Worm (Caenorhabditis elegans) whole organism, young adult: ENCODE data around the gene R07E5.15.

Source experiments
- ZK185.1 ChIP-seq: sonication (generic microtip); optimal IDR thresholded peaks from 2 replicates; lab custom pipeline; 2016; ENCODE audit warnings: mild to moderate bottlenecking, missing genetic modification characterization, missing compliant biosample characterization; ENCODE audit not compliant: poor library complexity, severe bottlenecking
- ama-1 ChIP-seq, 3 experiments: fragments of 150-350 bp in 1 of 3; sonication (generic microtip) in 2 of 3; optimal IDR thresholded peaks; 2 replicates each; lab custom pipeline; 2014 to 2018; ENCODE audit warnings: missing biosample characterization in 2 of 3, missing genetic modification characterization in 2 of 3, missing genetic modification reagents in 2 of 3
- bed-1 ChIP-seq: fragments of 200-800 bp; sonication (Bioruptor generic); IDR thresholded peaks from 2 replicates; pipeline ENCODE4 v1.3.6; 2022; ENCODE audit warnings: missing genetic modification reagents, missing genetic modification characterization, missing compliant biosample characterization
- bed-2 ChIP-seq: fragments of 200-800 bp; sonication (Bioruptor generic); IDR thresholded peaks from 2 replicates; pipeline ENCODE4 v1.3.6; 2022; ENCODE audit warnings: missing genetic modification reagents, missing genetic modification characterization, missing compliant biosample characterization
- efl-1 ChIP-seq: fragments of 150-350 bp; optimal IDR thresholded peaks from 2 replicates; lab custom pipeline; 2014; ENCODE audit warnings: missing biosample characterization, missing genetic modification reagents, missing genetic modification characterization
- pha-4 ChIP-seq: fragments of 150-350 bp; sonication (generic microtip); optimal IDR thresholded peaks from 2 replicates; lab custom pipeline; 2014; ENCODE audit warnings: missing biosample characterization, missing genetic modification reagents, missing genetic modification characterization
- snpc-1.1 ChIP-seq: sonication (generic microtip); optimal IDR thresholded peaks from 2 replicates; lab custom pipeline; 2017; ENCODE audit warnings: missing genetic modification characterization, mild to moderate bottlenecking, missing compliant biosample characterization, antibody characterized with exemption, moderate library complexity, missing genotype, missing genetic modification reagents; ENCODE audit not compliant: insufficient read depth
- snpc-4 ChIP-seq, 5 experiments: fragments of 150-350 bp in 1 of 5; sonication (generic microtip) in 4 of 5; optimal IDR thresholded peaks; 2 replicates each; lab custom pipeline; 2014 to 2018; ENCODE audit warnings: missing genetic modification characterization in 5 of 5, missing biosample characterization in 3 of 5, antibody characterized with exemption in 2 of 5, mild to moderate bottlenecking in 2 of 5, missing compliant biosample characterization in 2 of 5, missing genotype in 2 of 5, moderate library complexity in 2 of 5, missing genetic modification reagents in 1 of 5
- unc-130 ChIP-seq: sonication (generic microtip); optimal IDR thresholded peaks from 2 replicates; lab custom pipeline; 2016; ENCODE audit warnings: missing genetic modification reagents, missing genetic modification characterization, missing compliant biosample characterization
- ztf-3 ChIP-seq: fragments of 200-800 bp; sonication (Bioruptor generic); optimal IDR thresholded peaks from 2 replicates; lab custom pipeline; 2018; ENCODE audit warnings: mild to moderate bottlenecking, missing genetic modification characterization, missing compliant biosample characterization

DNA sequence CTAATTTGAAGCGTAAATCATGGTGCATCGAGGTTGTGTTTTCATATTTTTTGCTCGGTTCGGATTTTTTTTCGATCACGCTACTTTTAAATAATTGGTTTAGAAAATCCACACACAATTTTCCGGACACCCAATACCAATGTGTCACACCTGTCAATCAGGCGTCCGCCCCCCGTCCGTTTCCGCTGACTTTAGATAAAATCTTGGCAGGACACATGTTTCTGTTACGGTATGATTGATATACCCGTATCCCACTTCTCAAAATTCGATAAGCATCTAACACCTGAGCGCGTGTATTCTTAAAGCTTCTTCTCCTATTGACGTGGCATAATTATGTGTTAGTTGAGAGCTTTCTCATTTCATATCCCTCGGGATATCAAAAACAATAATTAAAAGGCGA is 46.8 kb downstream of the R07E5.15 start:
- TF ChIP-seq efl-1 (GFP tag; lab: Kevin White, UChicago), result no peak
- TF ChIP-seq pha-4 (tag; lab: Kevin White, UChicago), result no peak
- TF ChIP-seq bed-2 (GFP tag; lab: Robert Waterston, UW), result no peak
- TF ChIP-seq snpc-4 (GFP tag; optimal IDR thresholded peaks at IDR 0.05; lab: Kevin White, UChicago), result no peak
- TF ChIP-seq snpc-4 (tag; optimal IDR thresholded peaks at IDR 0.05; lab: Kevin White, UChicago), result no peak
- TF ChIP-seq ama-1 (optimal IDR thresholded peaks at IDR 0.05; lab: Kevin White, UChicago), result no peak
- TF ChIP-seq ama-1 (GFP tag; optimal IDR thresholded peaks at IDR 0.05; lab: Kevin White, UChicago), result no peak
- TF ChIP-seq unc-130 (GFP tag; lab: Kevin White, UChicago), result no peak
- TF ChIP-seq bed-1 (GFP tag; lab: Robert Waterston, UW), result no peak
- no peak for TF ChIP-seq snpc-1.1 (tag; lab: Kevin White, UChicago)
- no peak for TF ChIP-seq ZK185.1 (tag; lab: Kevin White, UChicago)
- TF ChIP-seq ztf-3 (GFP tag; lab: Kevin White, UChicago), result no peak
